Fruit fly (Drosophila melanogaster) whole organism, embryonic: Measurements from ENCODE around the gene CG4956.

Experiments
- Abd-B ChIP-seq: fragments of 200-800 bp; sonication (Bioruptor generic); optimal IDR thresholded peaks from 2 replicates; lab custom pipeline; 2018; ENCODE audit warnings: missing biosample characterization, mild to moderate bottlenecking, missing genetic modification characterization, moderate library complexity
- Adf1 ChIP-seq: fragments of 200-800 bp; sonication (Bioruptor generic); IDR thresholded peaks from 2 replicates; pipeline ENCODE4 v1.3.6; 2022; ENCODE audit warnings: missing biosample characterization, missing genetic modification characterization
- Awh ChIP-seq: fragments of 200-800 bp; sonication (Bioruptor generic); IDR thresholded peaks from 2 replicates; pipeline ENCODE4, ENCODE4 v1.3.6; 2022; ENCODE audit warnings: missing biosample characterization, missing genetic modification characterization
- CG10209 ChIP-seq: fragments of 200-800 bp; sonication (Bioruptor generic); optimal IDR thresholded peaks from 3 replicates; lab custom pipeline; 2017; ENCODE audit warnings: missing biosample characterization, mild to moderate bottlenecking, missing genetic modification characterization, missing genetic modification reagents
- CG10654 ChIP-seq: fragments of 200-800 bp; sonication (Bioruptor generic); optimal IDR thresholded peaks from 2 replicates; lab custom pipeline; 2016; ENCODE audit warnings: missing biosample characterization, missing genetic modification characterization
- CG12391 ChIP-seq: fragments of 200-800 bp; sonication (Bioruptor generic); optimal IDR thresholded peaks from 3 replicates; lab custom pipeline; 2018; ENCODE audit warnings: missing biosample characterization, mild to moderate bottlenecking, missing genetic modification characterization, moderate library complexity
- CG12942 ChIP-seq: fragments of 200-800 bp; sonication (Bioruptor generic); optimal IDR thresholded peaks from 3 replicates; lab custom pipeline; 2016; ENCODE audit warnings: missing biosample characterization, missing genetic modification characterization
- CG13123 ChIP-seq: fragments of 200-800 bp; sonication (Bioruptor generic); optimal IDR thresholded peaks from 2 replicates; lab custom pipeline; 2016; ENCODE audit warnings: missing biosample characterization, missing genetic modification characterization
- CG14860 ChIP-seq: fragments of 200-800 bp; sonication (Bioruptor generic); IDR thresholded peaks from 3 replicates; pipeline ENCODE4 v1.3.6; 2022; ENCODE audit warnings: missing biosample characterization, missing genetic modification characterization; ENCODE audit not compliant: partially characterized antibody
- CG15696 ChIP-seq: fragments of 200-800 bp; sonication (Bioruptor generic); optimal IDR thresholded peaks from 2 replicates; lab custom pipeline; 2019; ENCODE audit warnings: missing biosample characterization, mild to moderate bottlenecking, missing genetic modification characterization, moderate library complexity
- CG17612 ChIP-seq: fragments of 200-800 bp; sonication (Bioruptor generic); IDR thresholded peaks from 2 replicates; pipeline ENCODE4 v1.3.6; 2022; ENCODE audit warnings: missing biosample characterization, missing genetic modification characterization
- CG18599 ChIP-seq: fragments of 200-800 bp; sonication (Bioruptor generic); optimal IDR thresholded peaks from 3 replicates; lab custom pipeline; 2017; ENCODE audit warnings: missing biosample characterization, missing genetic modification characterization, mild to moderate bottlenecking, moderate library complexity, missing genetic modification reagents
- CG2889 ChIP-seq: fragments of 200-800 bp; sonication (Bioruptor generic); IDR thresholded peaks from 3 replicates; pipeline ENCODE4 v1.3.6; 2022; ENCODE audit warnings: missing biosample characterization, missing genetic modification characterization
- CG30020 ChIP-seq: fragments of 200-800 bp; optimal IDR thresholded peaks from 2 replicates; lab custom pipeline; 2019; ENCODE audit warnings: missing biosample characterization, mild to moderate bottlenecking, missing genetic modification characterization, moderate library complexity
- CG30431 ChIP-seq: fragments of 200-800 bp; sonication (Bioruptor generic); optimal IDR thresholded peaks from 2 replicates; lab custom pipeline; 2017; ENCODE audit warnings: missing biosample characterization, missing genetic modification characterization
- CG34224 ChIP-seq: fragments of 200-800 bp; sonication (Bioruptor generic); IDR thresholded peaks from 3 replicates; pipeline ENCODE4 v1.3.6; 2022; ENCODE audit warnings: missing biosample characterization, missing genetic modification characterization; ENCODE audit not compliant: partially characterized antibody
- CG7786 ChIP-seq: fragments of 200-800 bp; sonication (Bioruptor generic); optimal IDR thresholded peaks from 2 replicates; lab custom pipeline; 2016; ENCODE audit warnings: missing biosample characterization, missing genetic modification characterization
- CG8388 ChIP-seq: fragments of 200-800 bp; sonication (Bioruptor generic); optimal IDR thresholded peaks from 2 replicates; lab custom pipeline; 2019; ENCODE audit warnings: missing biosample characterization, mild to moderate bottlenecking, missing genetic modification characterization, moderate library complexity
- CG9797 ChIP-seq: fragments of 200-800 bp; sonication (Bioruptor generic); optimal IDR thresholded peaks from 3 replicates; lab custom pipeline; 2018; ENCODE audit warnings: missing biosample characterization, mild to moderate bottlenecking, missing genetic modification characterization
- Gsc ChIP-seq: fragments of 200-800 bp; sonication (Bioruptor generic); IDR thresholded peaks from 2 replicates; pipeline ENCODE4 v1.3.6; 2022; ENCODE audit warnings: missing biosample characterization, missing genetic modification characterization
- H15 ChIP-seq: fragments of 200-800 bp; sonication (Bioruptor generic); IDR thresholded peaks from 3 replicates; pipeline ENCODE4 v1.3.6; 2022; ENCODE audit warnings: missing biosample characterization, missing genetic modification characterization
- HLHmδ ChIP-seq: fragments of 200-800 bp; sonication (Bioruptor generic); optimal IDR thresholded peaks from 2 replicates; lab custom pipeline; 2018; ENCODE audit warnings: missing biosample characterization, mild to moderate bottlenecking, missing genetic modification characterization, moderate library complexity
- Hsf ChIP-seq: fragments of 200-800 bp; sonication (Bioruptor generic); optimal IDR thresholded peaks from 3 replicates; lab custom pipeline; 2016; ENCODE audit warnings: missing biosample characterization, missing genetic modification characterization
- NFAT ChIP-seq: fragments of 200-800 bp; sonication (Bioruptor generic); IDR thresholded peaks from 2 replicates; pipeline ENCODE4 v1.3.6; 2022; ENCODE audit warnings: missing biosample characterization, missing genetic modification characterization
- Nf-YC ChIP-seq: fragments of 200-800 bp; optimal IDR thresholded peaks from 3 replicates; lab custom pipeline; 2019; ENCODE audit warnings: missing biosample characterization, mild to moderate bottlenecking, missing genetic modification characterization, moderate library complexity
- NfI ChIP-seq: fragments of 200-800 bp; sonication (Bioruptor generic); optimal IDR thresholded peaks from 3 replicates; lab custom pipeline; 2018; ENCODE audit warnings: missing biosample characterization, mild to moderate bottlenecking, missing genetic modification characterization, moderate library complexity
- Ravus ChIP-seq: fragments of 200-800 bp; sonication (Bioruptor generic); IDR thresholded peaks from 2 replicates; pipeline ENCODE4 v1.3.6; 2022; ENCODE audit warnings: missing biosample characterization, missing genetic modification characterization
- Sox100B ChIP-seq: fragments of 200-800 bp; sonication (Bioruptor generic); optimal IDR thresholded peaks from 3 replicates; lab custom pipeline; 2018; ENCODE audit warnings: missing biosample characterization, mild to moderate bottlenecking, missing genetic modification characterization
- TFAM ChIP-seq: fragments of 200-800 bp; sonication (Bioruptor generic); optimal IDR thresholded peaks from 2 replicates; lab custom pipeline; 2017; ENCODE audit warnings: missing biosample characterization, missing genetic modification characterization, inconsistent platforms
- Taf1 ChIP-seq: fragments of 200-800 bp; sonication (Bioruptor generic); IDR thresholded peaks from 2 replicates; pipeline ENCODE4 v1.3.6; 2022; ENCODE audit warnings: missing biosample characterization, missing genetic modification characterization
- Tbp ChIP-seq: fragments of >200 bp; optimal IDR thresholded peaks from 2 replicates; lab custom pipeline; 2018; ENCODE audit warnings: missing biosample characterization, missing genetic modification characterization
- Xbp1 ChIP-seq: fragments of 200-800 bp; sonication (Bioruptor generic); optimal IDR thresholded peaks from 3 replicates; lab custom pipeline; 2016; ENCODE audit warnings: missing biosample characterization, mild to moderate bottlenecking, missing genetic modification characterization
- az2 ChIP-seq: fragments of 200-800 bp; sonication (Bioruptor generic); optimal IDR thresholded peaks from 3 replicates; lab custom pipeline; 2016; ENCODE audit warnings: missing biosample characterization, missing genetic modification characterization
- bowl ChIP-seq: fragments of 200-800 bp; sonication (Bioruptor generic); IDR thresholded peaks from 2 replicates; pipeline ENCODE4 v1.3.6; 2022; ENCODE audit warnings: missing biosample characterization, missing genetic modification characterization
- cg ChIP-seq: fragments of 200-800 bp; sonication (Bioruptor generic); optimal IDR thresholded peaks from 3 replicates; lab custom pipeline; 2019; ENCODE audit warnings: missing biosample characterization, mild to moderate bottlenecking, missing genetic modification characterization, moderate library complexity
- cwo ChIP-seq: fragments of 200-800 bp; sonication (Bioruptor generic); optimal IDR thresholded peaks from 3 replicates; lab custom pipeline; 2017; ENCODE audit warnings: missing biosample characterization, missing genetic modification characterization, mild to moderate bottlenecking, moderate library complexity, missing genetic modification reagents
- grau ChIP-seq: fragments of 200-800 bp; optimal IDR thresholded peaks from 3 replicates; lab custom pipeline; 2019; ENCODE audit warnings: missing biosample characterization, mild to moderate bottlenecking, missing genetic modification characterization, moderate library complexity
- gsb-n ChIP-seq: fragments of 200-800 bp; sonication (Bioruptor generic); optimal IDR thresholded peaks from 3 replicates; lab custom pipeline; 2018; ENCODE audit warnings: missing biosample characterization, mild to moderate bottlenecking, missing genetic modification characterization
- ind ChIP-seq: fragments of 200-800 bp; sonication (Bioruptor generic); optimal IDR thresholded peaks from 3 replicates; lab custom pipeline; 2016; ENCODE audit warnings: missing biosample characterization, missing genetic modification characterization
- jumu ChIP-seq: fragments of 200-800 bp; sonication (Bioruptor generic); optimal IDR thresholded peaks from 3 replicates; lab custom pipeline; 2016; ENCODE audit warnings: missing biosample characterization, missing genetic modification characterization
- mam ChIP-seq: fragments of 200-800 bp; sonication (Bioruptor generic); optimal IDR thresholded peaks from 3 replicates; lab custom pipeline; 2016; ENCODE audit warnings: missing biosample characterization, missing genetic modification characterization
- mld ChIP-seq: fragments of 200-800 bp; sonication (Bioruptor generic); IDR thresholded peaks from 3 replicates; pipeline ENCODE4 v1.3.6; 2022; ENCODE audit warnings: missing biosample characterization, missing genetic modification characterization; ENCODE audit not compliant: partially characterized antibody
- pita ChIP-seq: fragments of 200-800 bp; sonication (Bioruptor generic); optimal IDR thresholded peaks from 2 replicates; lab custom pipeline; 2017; ENCODE audit warnings: missing biosample characterization, mild to moderate bottlenecking, missing genetic modification characterization
- ro ChIP-seq: fragments of 200-800 bp; sonication (Bioruptor generic); IDR thresholded peaks from 2 replicates; pipeline ENCODE4 v1.3.6; 2022; ENCODE audit warnings: missing biosample characterization, missing genetic modification characterization
- scrt ChIP-seq: fragments of 200-800 bp; sonication (Bioruptor generic); optimal IDR thresholded peaks from 2 replicates; lab custom pipeline; 2018; ENCODE audit warnings: missing biosample characterization, mild to moderate bottlenecking, missing genetic modification characterization, moderate library complexity
- sd ChIP-seq: fragments of 200-800 bp; sonication (Bioruptor generic); optimal IDR thresholded peaks from 3 replicates; lab custom pipeline; 2018; ENCODE audit warnings: missing biosample characterization, mild to moderate bottlenecking, missing genetic modification characterization, moderate library complexity
- sisA ChIP-seq: fragments of 200-800 bp; sonication (Bioruptor generic); IDR thresholded peaks from 2 replicates; pipeline ENCODE4 v1.3.6; 2022; ENCODE audit warnings: missing biosample characterization, missing genetic modification characterization
- tna ChIP-seq: fragments of 200-800 bp; sonication (Bioruptor generic); IDR thresholded peaks from 2 replicates; pipeline ENCODE4 v1.3.6; 2022; ENCODE audit warnings: missing biosample characterization, missing genetic modification characterization; ENCODE audit not compliant: partially characterized antibody
- twi ChIP-seq: fragments of 200-800 bp; optimal IDR thresholded peaks from 2 replicates; lab custom pipeline; 2019; ENCODE audit warnings: missing biosample characterization, mild to moderate bottlenecking, missing genetic modification characterization, moderate library complexity
- vvl ChIP-seq: fragments of 200-800 bp; sonication (Bioruptor generic); IDR thresholded peaks from 2 replicates; pipeline ENCODE4 v1.3.6; 2022; ENCODE audit warnings: missing biosample characterization, missing genetic modification characterization

The CG4956 gene

DNA sequence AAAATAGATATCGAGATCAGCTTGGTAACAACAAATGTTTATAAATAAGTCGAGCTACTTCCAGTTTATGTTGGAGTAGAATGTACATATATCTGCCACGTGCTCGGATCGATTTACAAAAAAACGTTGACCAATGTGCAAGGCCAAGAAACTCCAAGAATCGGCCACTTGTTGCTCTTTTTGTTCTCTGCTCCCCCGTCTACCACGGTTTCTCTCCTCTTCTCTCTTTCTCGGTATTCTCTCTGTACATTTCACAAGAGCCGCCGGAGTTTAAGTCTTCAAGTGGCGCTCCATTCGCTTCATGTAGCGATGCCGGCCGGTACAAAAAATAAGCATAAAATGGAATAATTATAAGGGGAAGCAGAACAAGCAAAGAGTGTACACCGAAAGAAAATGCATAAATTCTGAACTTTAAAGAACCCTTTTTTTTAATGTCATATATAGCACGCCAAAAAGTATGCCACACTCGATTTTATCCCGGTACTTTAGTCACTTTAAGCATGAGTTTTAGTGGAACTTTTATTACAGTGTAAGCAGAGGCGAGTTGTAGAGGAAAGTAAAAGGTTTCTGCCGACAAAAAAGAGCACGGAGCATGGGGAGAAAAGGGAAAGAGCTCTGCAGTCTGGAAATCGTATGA is 40.3 kb downstream of the CG4956 start (continued):
- peak; percentile 34 for TF ChIP-seq CG9797
- no peak for TF ChIP-seq mld (GFP tag; lab: Robert Waterston, UW)
- 0 out of 2 replicates have a peak, but pooled peaks have one; percentile 37 for TF ChIP-seq Adf1 (GFP tag; lab: Robert Waterston, UW)
- peak; percentile 38 for TF ChIP-seq Nf-YC (tag; lab: Kevin White, UChicago)
- TF ChIP-seq sd (tag; lab: Kevin White, UChicago): peak; percentile 76
- TF ChIP-seq CG14860 (GFP tag; lab: Robert Waterston, UW): no peak
- TF ChIP-seq Tbp (GFP tag; lab: Kevin White, UChicago): no peak
- TF ChIP-seq ind (GFP tag; lab: Kevin White, UChicago): peak; percentile 96
- TF ChIP-seq Abd-B (GFP tag; lab: Kevin White, UChicago): peak; percentile 90
- peak; percentile 97 for TF ChIP-seq vvl (GFP tag; lab: Robert Waterston, UW)
- peak; percentile 92 for TF ChIP-seq twi
- no peak for TF ChIP-seq Taf1 (GFP tag; lab: Robert Waterston, UW)
- peak; percentile 90 for TF ChIP-seq mam (GFP tag; lab: Kevin White, UChicago)
- peak; percentile 84 for TF ChIP-seq CG17612 (GFP tag; lab: Robert Waterston, UW)
- TF ChIP-seq sisA (GFP tag; lab: Robert Waterston, UW): peak; percentile 94
- TF ChIP-seq CG13123 (GFP tag; lab: Kevin White, UChicago): peak; percentile 82
- TF ChIP-seq CG12942: peak; percentile 88
- peak; percentile 96 for TF ChIP-seq az2
- peak; percentile 81 for TF ChIP-seq ro (GFP tag; lab: Robert Waterston, UW)
- no peak for TF ChIP-seq CG34224 (GFP tag; lab: Robert Waterston, UW)
- TF ChIP-seq H15 (GFP tag; lab: Robert Waterston, UW): peak; percentile 94
- peak; percentile 94 for TF ChIP-seq Xbp1 (GFP tag; lab: Kevin White, UChicago)
- no peak for TF ChIP-seq CG30020 (tag; lab: Kevin White, UChicago)
- TF ChIP-seq CG2889: peak; percentile 88
- TF ChIP-seq CG12391 (tag; lab: Kevin White, UChicago): peak; percentile 92
- peak; percentile 92 for TF ChIP-seq Awh (GFP tag; lab: Robert Waterston, UW)
- peak; percentile 95 for TF ChIP-seq CG8388
- peak; percentile 55 for TF ChIP-seq CG15696 (tag; lab: Kevin White, UChicago)
- TF ChIP-seq CG10654 (GFP tag; lab: Kevin White, UChicago): peak; percentile 95
- TF ChIP-seq CG7786 (GFP tag; lab: Kevin White, UChicago): peak; percentile 93
- TF ChIP-seq jumu (GFP tag; lab: Kevin White, UChicago): peak; percentile 96
- no peak for TF ChIP-seq cg
- TF ChIP-seq Gsc (GFP tag; lab: Robert Waterston, UW): peak; percentile 87
- TF ChIP-seq Hsf (GFP tag; lab: Kevin White, UChicago): peak; percentile 95
- TF ChIP-seq CG18599 (GFP tag; lab: Kevin White, UChicago): peak; percentile 89
- peak; percentile 73 for TF ChIP-seq Ravus (GFP tag; lab: Robert Waterston, UW)
- TF ChIP-seq pita (GFP tag; lab: Kevin White, UChicago): no peak
- peak; percentile 94 for TF ChIP-seq NfI (GFP tag; lab: Kevin White, UChicago)
- peak; percentile 87 for TF ChIP-seq grau (tag; lab: Kevin White, UChicago)
- peak; percentile 90 for TF ChIP-seq CG30431
- peak; percentile 74 for TF ChIP-seq NFAT (GFP tag; lab: Robert Waterston, UW)
- no peak for TF ChIP-seq tna (GFP tag; lab: Robert Waterston, UW)
- peak; percentile 82 for TF ChIP-seq scrt (GFP tag; lab: Kevin White, UChicago)
- peak; percentile 67 for TF ChIP-seq TFAM
- peak; percentile 90 for TF ChIP-seq Sox100B
- TF ChIP-seq CG10209 (GFP tag; lab: Kevin White, UChicago): peak; percentile 89
- TF ChIP-seq HLHmδ (GFP tag; lab: Kevin White, UChicago): no peak
- peak; percentile 70 for TF ChIP-seq cwo (GFP tag; lab: Kevin White, UChicago)
- peak; percentile 97 for TF ChIP-seq gsb-n (tag; lab: Kevin White, UChicago)
- peak; percentile 72; the same call in 1 of the 2 replicates for TF ChIP-seq bowl
